Worm (Caenorhabditis elegans) whole organism, L2 larva: ENCODE results near the gene ccr-4.
A peak's percentile ranks its signal among the peaks of the same experiment; 100 is the strongest.

ENCODE experiments used
- C34F6.9 ChIP-seq: fragments of 150-350 bp; optimal IDR thresholded peaks from 2 replicates; lab custom pipeline; 2014; ENCODE audit warnings: missing biosample characterization, missing genetic modification characterization
- R02D3.7 ChIP-seq: fragments of 150-350 bp; optimal IDR thresholded peaks from 2 replicates; lab custom pipeline; 2014; ENCODE audit warnings: missing biosample characterization, missing genetic modification characterization
- Y55F3AM.14 ChIP-seq: fragments of 200-800 bp; sonication (Bioruptor generic); optimal IDR thresholded peaks from 2 replicates; lab custom pipeline; 2018; ENCODE audit warnings: mild to moderate bottlenecking, missing genetic modification characterization, missing compliant biosample characterization
- ZK546.5 ChIP-seq: sonication (generic microtip); optimal IDR thresholded peaks from 2 replicates; lab custom pipeline; 2017; ENCODE audit warnings: missing biosample characterization, missing genetic modification characterization
- alr-1 ChIP-seq: fragments of 150-350 bp; optimal IDR thresholded peaks from 2 replicates; lab custom pipeline; 2014; ENCODE audit warnings: missing biosample characterization, missing genetic modification characterization
- aly-2 ChIP-seq: fragments of 150-350 bp; optimal IDR thresholded peaks from 2 replicates; lab custom pipeline; 2014; ENCODE audit warnings: missing biosample characterization, missing genetic modification characterization
- blmp-1 ChIP-seq: sonication (generic microtip); optimal IDR thresholded peaks from 2 replicates; lab custom pipeline; 2017; ENCODE audit warnings: missing genetic modification characterization, mild to moderate bottlenecking, missing compliant biosample characterization, antibody characterized with exemption, moderate library complexity; ENCODE audit not compliant: insufficient read depth
- ceh-16 ChIP-seq: fragments of 150-350 bp; optimal IDR thresholded peaks from 2 replicates; lab custom pipeline; 2014; ENCODE audit warnings: missing biosample characterization, missing genetic modification characterization
- ceh-82 ChIP-seq: fragments of 150-350 bp; optimal IDR thresholded peaks from 2 replicates; lab custom pipeline; 2014; ENCODE audit warnings: missing biosample characterization, missing genetic modification characterization
- crh-2 ChIP-seq: sonication (generic microtip); optimal IDR thresholded peaks from 2 replicates; lab custom pipeline; 2017; ENCODE audit warnings: missing biosample characterization, missing genetic modification characterization
- dmd-4 ChIP-seq: sonication (generic microtip); optimal IDR thresholded peaks from 2 replicates; lab custom pipeline; 2017; ENCODE audit warnings: missing biosample characterization, missing genetic modification characterization
- egl-27 ChIP-seq: sonication (generic microtip); optimal IDR thresholded peaks from 3 replicates; lab custom pipeline; 2017; ENCODE audit warnings: missing biosample characterization, missing genetic modification reagents, missing genetic modification characterization
- elt-1 ChIP-seq: fragments of 150-350 bp; optimal IDR thresholded peaks from 2 replicates; lab custom pipeline; 2014; ENCODE audit warnings: missing biosample characterization, missing genetic modification characterization
- elt-3 ChIP-seq: sonication (generic microtip); optimal IDR thresholded peaks from 2 replicates; lab custom pipeline; 2017; ENCODE audit warnings: missing biosample characterization, missing genetic modification characterization
- fos-1 ChIP-seq: fragments of 150-350 bp; optimal IDR thresholded peaks from 2 replicates; lab custom pipeline; 2014; ENCODE audit warnings: missing biosample characterization, missing genetic modification characterization
- lin-11 ChIP-seq: fragments of 150-350 bp; sonication (generic microtip); optimal IDR thresholded peaks from 2 replicates; lab custom pipeline; 2014; ENCODE audit warnings: missing biosample characterization, missing genetic modification characterization, inconsistent platforms, mixed read lengths
- lin-39 ChIP-seq: fragments of 150-350 bp; optimal IDR thresholded peaks from 2 replicates; lab custom pipeline; 2014; ENCODE audit warnings: missing biosample characterization, missing genetic modification reagents, missing genetic modification characterization
- lsy-2 ChIP-seq, 2 experiments: fragments of 150-350 bp in 1 of 2; sonication (generic microtip) in 1 of 2; optimal IDR thresholded peaks; 2 replicates each; lab custom pipeline; 2014 to 2017; ENCODE audit warnings: missing biosample characterization in 2 of 2, missing genetic modification characterization in 2 of 2
- mab-5 ChIP-seq: fragments of 150-350 bp; optimal IDR thresholded peaks from 2 replicates; lab custom pipeline; 2014; ENCODE audit warnings: missing biosample characterization, missing genetic modification characterization
- mbf-1 ChIP-seq: sonication (generic microtip); optimal IDR thresholded peaks from 2 replicates; lab custom pipeline; 2017; ENCODE audit warnings: missing biosample characterization, missing genetic modification characterization
- nhr-11 ChIP-seq: fragments of 150-350 bp; optimal IDR thresholded peaks from 2 replicates; lab custom pipeline; 2014; ENCODE audit warnings: missing biosample characterization, missing genetic modification characterization
- nhr-12 ChIP-seq: fragments of 150-350 bp; optimal IDR thresholded peaks from 2 replicates; lab custom pipeline; 2014; ENCODE audit warnings: missing biosample characterization, missing genetic modification characterization
- nhr-21 ChIP-seq: fragments of 150-350 bp; optimal IDR thresholded peaks from 2 replicates; lab custom pipeline; 2014; ENCODE audit warnings: missing biosample characterization, missing genetic modification characterization
- nhr-23 ChIP-seq: fragments of 150-350 bp; optimal IDR thresholded peaks from 2 replicates; lab custom pipeline; 2014; ENCODE audit warnings: missing biosample characterization, missing genetic modification reagents, missing genetic modification characterization
- nhr-25 ChIP-seq: fragments of 150-350 bp; sonication (generic microtip); optimal IDR thresholded peaks from 3 replicates; lab custom pipeline; 2014; ENCODE audit warnings: missing biosample characterization, missing genetic modification characterization
- nhr-6 ChIP-seq: fragments of 150-350 bp; optimal IDR thresholded peaks from 2 replicates; lab custom pipeline; 2014; ENCODE audit warnings: missing biosample characterization, missing genetic modification characterization
- nhr-77 ChIP-seq: fragments of 150-350 bp; optimal IDR thresholded peaks from 2 replicates; lab custom pipeline; 2014; ENCODE audit warnings: missing biosample characterization, missing genetic modification characterization
- peb-1 ChIP-seq: fragments of 150-350 bp; optimal IDR thresholded peaks from 2 replicates; lab custom pipeline; 2014; ENCODE audit warnings: missing biosample characterization, missing genetic modification characterization
- sem-4 ChIP-seq: fragments of 150-350 bp; optimal IDR thresholded peaks from 2 replicates; lab custom pipeline; 2014; ENCODE audit warnings: missing biosample characterization, missing genetic modification reagents, missing genetic modification characterization
- skn-1 ChIP-seq: sonication (generic microtip); optimal IDR thresholded peaks from 2 replicates; lab custom pipeline; 2017; ENCODE audit warnings: missing biosample characterization, missing genetic modification characterization
- sma-3 ChIP-seq: sonication (generic microtip); optimal IDR thresholded peaks from 2 replicates; lab custom pipeline; 2016; ENCODE audit warnings: missing genetic modification reagents, missing genetic modification characterization, missing compliant biosample characterization
- sma-9 ChIP-seq, 2 experiments: fragments of 150-350 bp in 1 of 2; sonication (generic microtip) in 1 of 2; optimal IDR thresholded peaks; 2 replicates each; lab custom pipeline; 2014 to 2016; ENCODE audit warnings: missing genetic modification characterization in 2 of 2, mild to moderate bottlenecking in 1 of 2, missing biosample characterization in 1 of 2, missing compliant biosample characterization in 1 of 2, missing genetic modification reagents in 1 of 2, moderate library complexity in 1 of 2
- snpc-4 ChIP-seq: fragments of 150-350 bp; optimal IDR thresholded peaks from 2 replicates; lab custom pipeline; 2014; ENCODE audit warnings: missing biosample characterization, missing genetic modification characterization
- unc-55 ChIP-seq: fragments of 150-350 bp; sonication (generic microtip); optimal IDR thresholded peaks from 3 replicates; lab custom pipeline; 2014; ENCODE audit warnings: missing biosample characterization, missing genetic modification reagents, missing genetic modification characterization
- unc-62 ChIP-seq: fragments of 150-350 bp; optimal IDR thresholded peaks from 2 replicates; lab custom pipeline; 2014; ENCODE audit warnings: missing biosample characterization, missing genetic modification reagents, missing genetic modification characterization
- zag-1 ChIP-seq: fragments of 150-350 bp; optimal IDR thresholded peaks from 2 replicates; lab custom pipeline; 2014; ENCODE audit warnings: missing biosample characterization, missing genetic modification characterization
- ztf-1 ChIP-seq: fragments of 200-800 bp; sonication (Bioruptor generic); conservative IDR thresholded peaks from 2 replicates; pipeline ENCODE4 v1.3.6; 2022; ENCODE audit warnings: missing genetic modification characterization, missing compliant biosample characterization
- ztf-11 ChIP-seq: sonication (generic microtip); optimal IDR thresholded peaks from 2 replicates; lab custom pipeline; 2017; ENCODE audit warnings: missing biosample characterization, missing genetic modification characterization

Gene ccr-4

DNA sequence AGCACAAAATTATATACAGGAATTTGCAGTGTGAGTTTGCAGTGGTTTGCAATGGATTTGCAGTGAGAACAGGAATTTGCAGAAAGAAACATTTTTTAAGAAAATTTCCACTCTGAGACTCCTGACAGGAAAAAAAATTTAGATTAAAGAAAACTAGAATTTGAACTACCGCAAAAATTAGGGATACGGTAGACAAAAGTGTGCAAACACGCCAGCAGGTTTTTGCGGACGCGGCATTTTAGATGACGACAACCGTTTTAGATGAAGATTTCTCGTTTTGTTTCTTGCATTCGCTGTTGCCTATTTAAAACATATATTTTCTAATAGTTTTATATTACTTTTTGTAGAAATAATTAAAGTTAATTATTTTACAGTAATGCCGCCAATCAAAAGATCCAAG lies 10.5 kb downstream of the ccr-4 start, which contains the start of gene wdr-46 (continued):
- TF ChIP-seq lin-39 (no peak), egl-27 (tag; lab: Kevin White, UChicago) (no peak), dmd-4 (peak; percentile 1), nhr-77 (tag; lab: Kevin White, UChicago) (peak; percentile 56), fos-1 (tag; lab: Kevin White, UChicago) (peak; percentile 55), R02D3.7 (tag; lab: Kevin White, UChicago) (peak; percentile 52), snpc-4 (peak; percentile 70), elt-1 (tag; lab: Kevin White, UChicago) (no peak), unc-55 (GFP tag; lab: Kevin White, UChicago) (peak; percentile 97), nhr-6 (peak; percentile 68), nhr-21 (tag; lab: Kevin White, UChicago) (peak; percentile 80), nhr-23 (no peak), ztf-1 (GFP tag; lab: Robert Waterston, UW) (no peak), ztf-11 (no peak), nhr-12 (no peak)

ce11 chrIV:12376021-12376420 lies 14.7 kb downstream of the ccr-4 start, which contains the start of gene atz-1:
Gene atz-1 (minus strand): TSS chrIV:12376121.
- TF ChIP-seq nhr-6 (no peak), dmd-4 (no peak), nhr-25 (tag; lab: Kevin White, UChicago) (no peak), skn-1 (tag; lab: Kevin White, UChicago) (no peak), fos-1 (tag; lab: Kevin White, UChicago) (no peak), sma-9 (GFP tag; optimal IDR thresholded peaks at IDR 0.05; lab: Kevin White, UChicago) (no peak), sma-9 (tag; optimal IDR thresholded peaks at IDR 0.05; lab: Kevin White, UChicago) (no peak), elt-3 (tag; lab: Kevin White, UChicago) (no peak)

- TF ChIP-seq fos-1 (tag; lab: Kevin White, UChicago) (peak; percentile 75), nhr-25 (tag; lab: Kevin White, UChicago) (no peak), nhr-21 (tag; lab: Kevin White, UChicago) (no peak), sma-3 (GFP tag; lab: Kevin White, UChicago) (no peak)
Measured at ce11 chrIV:12378919-12379318, 17.6 kb downstream of the ccr-4 start.

DNA sequence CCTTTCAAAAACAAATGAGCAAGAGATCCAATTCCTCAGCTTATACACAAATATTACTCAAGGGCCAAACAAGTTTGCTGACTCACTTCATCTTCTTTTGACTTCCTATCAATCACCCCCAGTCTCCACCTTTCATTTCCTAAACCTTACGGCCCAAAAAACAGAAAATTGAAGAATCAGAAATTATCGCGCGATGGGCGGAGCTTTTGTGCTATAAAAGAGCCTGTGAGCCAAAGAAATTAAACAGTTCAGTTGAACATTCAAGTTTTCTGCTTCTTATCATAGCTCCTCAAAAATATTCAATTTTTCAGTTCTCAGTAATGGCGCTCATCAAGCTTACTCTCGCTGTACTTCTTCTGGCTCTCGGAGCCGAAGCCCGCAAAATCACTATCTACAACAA lies 18.4 kb downstream of the ccr-4 start, which contains the start of gene thn-1:
TSS of gene thn-1 (plus strand) at position 301 of the 400 bp plus-strand sequence.
- TF ChIP-seq lsy-2 (tag; optimal IDR thresholded peaks at IDR 0.05; lab: Kevin White, UChicago) = no peak
- TF ChIP-seq nhr-6 = no peak
- no peak for TF ChIP-seq sma-9 (GFP tag; optimal IDR thresholded peaks at IDR 0.05; lab: Kevin White, UChicago)
- TF ChIP-seq sma-9 (tag; optimal IDR thresholded peaks at IDR 0.05; lab: Kevin White, UChicago) = no peak
- no peak for TF ChIP-seq crh-2
- no peak for TF ChIP-seq blmp-1 (tag; lab: Kevin White, UChicago)
- TF ChIP-seq mab-5 (tag; lab: Kevin White, UChicago) = no peak
- no peak for TF ChIP-seq unc-62 (GFP tag; lab: Kevin White, UChicago)
- TF ChIP-seq ztf-11 = no peak
- no peak for TF ChIP-seq zag-1
- TF ChIP-seq C34F6.9 (tag; lab: Kevin White, UChicago) = no peak
- no peak for TF ChIP-seq fos-1 (tag; lab: Kevin White, UChicago)

- TF ChIP-seq mbf-1 (no peak), lin-39 (no peak), ceh-82 (tag; lab: Kevin White, UChicago) (no peak), peb-1 (no peak), ceh-16 (tag; lab: Kevin White, UChicago) (no peak), elt-3 (tag; lab: Kevin White, UChicago) (no peak), ztf-1 (GFP tag; lab: Robert Waterston, UW) (no peak), aly-2 (no peak), ZK546.5 (tag; lab: Kevin White, UChicago) (no peak), egl-27 (tag; lab: Kevin White, UChicago) (no peak), nhr-12 (no peak), lin-11 (tag; lab: Kevin White, UChicago) (no peak), nhr-11 (tag; lab: Kevin White, UChicago) (no peak), alr-1 (tag; lab: Kevin White, UChicago) (no peak), blmp-1 (tag; lab: Kevin White, UChicago) (no peak), Y55F3AM.14 (GFP tag; lab: Kevin White, UChicago) (no peak), sem-4 (tag; lab: Kevin White, UChicago) (no peak), crh-2 (no peak), snpc-4 (no peak), elt-1 (tag; lab: Kevin White, UChicago) (no peak)
- TF ChIP-seq, all 48 proteins: peak for 0
Measured at ce11 chrIV:12382864-12383263, 21.5 kb downstream of the ccr-4 start, which contains the start of gene thn-2. Gene thn-2 (plus strand): TSS chrIV:12383170.
